Fruit fly (Drosophila melanogaster) whole organism, embryonic: Measurements from ENCODE around the gene CG17327.

Experiments used
- BEAF-32 ChIP-seq: fragments of 200-800 bp; sonication (Bioruptor generic); optimal IDR thresholded peaks from 3 replicates; lab custom pipeline; 2017; ENCODE audit warnings: missing biosample characterization, missing genetic modification characterization, mild to moderate bottlenecking, moderate library complexity, missing genetic modification reagents
- Bgb ChIP-seq: fragments of 200-800 bp; sonication (Bioruptor generic); IDR thresholded peaks from 2 replicates; pipeline ENCODE4 v1.3.6; 2022; ENCODE audit warnings: missing biosample characterization, missing genetic modification characterization; ENCODE audit not compliant: partially characterized antibody
- CG10267 ChIP-seq: fragments of 200-800 bp; sonication (Bioruptor generic); optimal IDR thresholded peaks from 2 replicates; lab custom pipeline; 2018; ENCODE audit warnings: missing biosample characterization, mild to moderate bottlenecking, missing genetic modification characterization, moderate library complexity
- CG10321 ChIP-seq: fragments of 200-800 bp; sonication (Bioruptor generic); IDR thresholded peaks from 2 replicates; pipeline ENCODE4 v1.3.6; 2022; ENCODE audit warnings: missing biosample characterization, missing genetic modification characterization
- CG11456 ChIP-seq: fragments of 200-800 bp; sonication (Bioruptor generic); IDR thresholded peaks from 3 replicates; pipeline ENCODE4 v1.3.6; 2022; ENCODE audit warnings: missing biosample characterization, missing genetic modification characterization
- CG12104 ChIP-seq: fragments of 200-800 bp; sonication (Bioruptor generic); optimal IDR thresholded peaks from 3 replicates; lab custom pipeline; 2016; ENCODE audit warnings: missing biosample characterization, missing genetic modification characterization
- CG12391 ChIP-seq: fragments of 200-800 bp; sonication (Bioruptor generic); optimal IDR thresholded peaks from 3 replicates; lab custom pipeline; 2018; ENCODE audit warnings: missing biosample characterization, mild to moderate bottlenecking, missing genetic modification characterization, moderate library complexity
- CG12659 ChIP-seq: fragments of 200-800 bp; sonication (Bioruptor generic); optimal IDR thresholded peaks from 3 replicates; lab custom pipeline; 2017; ENCODE audit warnings: mild to moderate bottlenecking, missing biosample characterization, missing genetic modification reagents, missing genetic modification characterization
- CG14710 ChIP-seq: fragments of 200-800 bp; sonication (Bioruptor generic); optimal IDR thresholded peaks from 3 replicates; lab custom pipeline; 2019; ENCODE audit warnings: missing biosample characterization, mild to moderate bottlenecking, missing genetic modification characterization, moderate library complexity
- CG17186 ChIP-seq: fragments of 200-800 bp; sonication (Bioruptor generic); optimal IDR thresholded peaks from 3 replicates; lab custom pipeline; 2017; ENCODE audit warnings: missing biosample characterization, missing genetic modification reagents, missing genetic modification characterization
- CG17385 ChIP-seq: fragments of 200-800 bp; sonication (Bioruptor generic); optimal IDR thresholded peaks from 3 replicates; lab custom pipeline; 2018; ENCODE audit warnings: missing biosample characterization, mild to moderate bottlenecking, missing genetic modification characterization
- CG2712 ChIP-seq: fragments of 200-800 bp; optimal IDR thresholded peaks from 3 replicates; lab custom pipeline; 2019; ENCODE audit warnings: missing biosample characterization, mild to moderate bottlenecking, missing genetic modification characterization, moderate library complexity
- CG34422 ChIP-seq: fragments of 200-800 bp; sonication (Bioruptor generic); IDR thresholded peaks from 3 replicates; pipeline ENCODE4 v1.3.6; 2022; ENCODE audit warnings: missing biosample characterization, missing genetic modification characterization
- CG4617 ChIP-seq: fragments of 200-800 bp; sonication (Bioruptor generic); optimal IDR thresholded peaks from 3 replicates; lab custom pipeline; 2016; ENCODE audit warnings: missing biosample characterization, missing genetic modification characterization, borderline replicate concordance
- CG7928 ChIP-seq: fragments of 200-800 bp; sonication (Bioruptor generic); optimal IDR thresholded peaks from 2 replicates; lab custom pipeline; 2017; ENCODE audit warnings: missing biosample characterization, mild to moderate bottlenecking, missing genetic modification characterization
- CG9609 ChIP-seq: fragments of 200-800 bp; sonication (Bioruptor generic); optimal IDR thresholded peaks from 3 replicates; lab custom pipeline; 2016; ENCODE audit warnings: missing biosample characterization, missing genetic modification characterization
- CG9817 ChIP-seq: fragments of 200-800 bp; sonication (Bioruptor generic); optimal IDR thresholded peaks from 2 replicates; lab custom pipeline; 2018; ENCODE audit warnings: missing biosample characterization, mild to moderate bottlenecking, missing genetic modification characterization, moderate library complexity
- Chrac-16 ChIP-seq: fragments of 200-800 bp; sonication (Bioruptor generic); optimal IDR thresholded peaks from 3 replicates; lab custom pipeline; 2016; ENCODE audit warnings: missing biosample characterization, missing genetic modification characterization
- Dp ChIP-seq: fragments of 200-800 bp; sonication (Bioruptor generic); optimal IDR thresholded peaks from 2 replicates; lab custom pipeline; 2018; ENCODE audit warnings: missing biosample characterization, mild to moderate bottlenecking, missing genetic modification characterization, moderate library complexity
- E2f2 ChIP-seq: fragments of 200-800 bp; sonication (Bioruptor generic); IDR thresholded peaks from 2 replicates; pipeline ENCODE4 v1.3.6; 2022; ENCODE audit warnings: missing biosample characterization, missing genetic modification characterization
- Med ChIP-seq: fragments of 200-800 bp; sonication (Bioruptor generic); peaks from one replicate; lab custom pipeline; 2016; ENCODE audit warnings: missing biosample characterization, missing genetic modification characterization, mild to moderate bottlenecking, inconsistent platforms, moderate library complexity
- Myb ChIP-seq: fragments of 200-800 bp; sonication (Bioruptor generic); optimal IDR thresholded peaks from 2 replicates; lab custom pipeline; 2016; ENCODE audit warnings: missing biosample characterization, missing genetic modification characterization
- NFAT ChIP-seq: fragments of 200-800 bp; sonication (Bioruptor generic); IDR thresholded peaks from 2 replicates; pipeline ENCODE4 v1.3.6; 2022; ENCODE audit warnings: missing biosample characterization, missing genetic modification characterization
- Pdp1 ChIP-seq, 2 experiments: fragments of 200-800 bp; sonication (Bioruptor generic); optimal IDR thresholded peaks; 3 replicates each; lab custom pipeline; 2016; ENCODE audit warnings: missing biosample characterization in 2 of 2, missing genetic modification characterization in 2 of 2, mild to moderate bottlenecking in 1 of 2, moderate library complexity in 1 of 2
- Ravus ChIP-seq: fragments of 200-800 bp; sonication (Bioruptor generic); IDR thresholded peaks from 2 replicates; pipeline ENCODE4 v1.3.6; 2022; ENCODE audit warnings: missing biosample characterization, missing genetic modification characterization
- Usf ChIP-seq: fragments of 200-800 bp; sonication (Bioruptor generic); optimal IDR thresholded peaks from 2 replicates; lab custom pipeline; 2017; ENCODE audit warnings: missing genotype, missing biosample characterization, missing genetic modification characterization
- bowl ChIP-seq: fragments of 200-800 bp; sonication (Bioruptor generic); IDR thresholded peaks from 2 replicates; pipeline ENCODE4 v1.3.6; 2022; ENCODE audit warnings: missing biosample characterization, missing genetic modification characterization
- cas ChIP-seq: fragments of 200-800 bp; sonication (Bioruptor generic); IDR thresholded peaks from 2 replicates; pipeline ENCODE4 v1.3.6; 2022; ENCODE audit warnings: missing biosample characterization, missing genetic modification characterization
- cg ChIP-seq: fragments of 200-800 bp; sonication (Bioruptor generic); optimal IDR thresholded peaks from 3 replicates; lab custom pipeline; 2019; ENCODE audit warnings: missing biosample characterization, mild to moderate bottlenecking, missing genetic modification characterization, moderate library complexity
- chinmo ChIP-seq: fragments of 200-800 bp; sonication (Bioruptor generic); IDR thresholded peaks from 4 replicates; pipeline ENCODE4 v1.3.6; 2022; ENCODE audit warnings: missing biosample characterization, missing genetic modification characterization; ENCODE audit not compliant: partially characterized antibody
- chm ChIP-seq: fragments of 200-800 bp; sonication (Bioruptor generic); IDR thresholded peaks from 2 replicates; pipeline ENCODE4 v1.3.6; 2022; ENCODE audit warnings: missing biosample characterization, missing genetic modification characterization
- ci ChIP-seq: fragments of 200-800 bp; sonication (Bioruptor generic); IDR thresholded peaks from 3 replicates; pipeline ENCODE4 v1.3.6; 2022; ENCODE audit warnings: missing biosample characterization, missing genetic modification characterization
- crp ChIP-seq, 2 experiments: fragments of 200-800 bp; sonication (Bioruptor generic); optimal IDR thresholded peaks; 2 replicates in 1 of 2; 3 replicates in 1 of 2; lab custom pipeline; 2017; ENCODE audit warnings: missing biosample characterization in 2 of 2, missing genetic modification characterization in 2 of 2, mild to moderate bottlenecking in 1 of 2, moderate library complexity in 1 of 2
- insv ChIP-seq, 2 experiments: fragments of 200-800 bp; sonication (Bioruptor generic); optimal IDR thresholded peaks; 3 replicates each; lab custom pipeline; 2016 to 2018; ENCODE audit warnings: missing biosample characterization in 2 of 2, missing genetic modification characterization in 2 of 2
- nerfin-1 ChIP-seq: fragments of 200-800 bp; sonication (Bioruptor generic); optimal IDR thresholded peaks from 3 replicates; lab custom pipeline; 2019; ENCODE audit warnings: missing biosample characterization, mild to moderate bottlenecking, missing genetic modification characterization, moderate library complexity
- nmo ChIP-seq: fragments of 200-800 bp; sonication (Bioruptor generic); optimal IDR thresholded peaks from 2 replicates; lab custom pipeline; 2018; ENCODE audit warnings: missing biosample characterization, mild to moderate bottlenecking, missing genetic modification characterization, moderate library complexity
- odd ChIP-seq: fragments of 200-800 bp; sonication (Bioruptor generic); optimal IDR thresholded peaks from 2 replicates; lab custom pipeline; 2017; ENCODE audit warnings: missing biosample characterization, mild to moderate bottlenecking, missing genetic modification characterization
- pzg ChIP-seq: fragments of 200-800 bp; sonication (Bioruptor generic); optimal IDR thresholded peaks from 3 replicates; lab custom pipeline; 2018; ENCODE audit warnings: missing biosample characterization, mild to moderate bottlenecking, missing genetic modification characterization, moderate library complexity
- row ChIP-seq: fragments of 200-800 bp; sonication (Bioruptor generic); IDR thresholded peaks from 3 replicates; pipeline ENCODE4 v1.3.6; 2022; ENCODE audit warnings: missing biosample characterization, missing genetic modification characterization
- seq ChIP-seq: fragments of 200-800 bp; sonication (Bioruptor generic); IDR thresholded peaks from 2 replicates; pipeline ENCODE4 v1.3.6; 2022; ENCODE audit warnings: missing biosample characterization, missing genetic modification characterization
- trem ChIP-seq: fragments of 200-800 bp; optimal IDR thresholded peaks from 3 replicates; lab custom pipeline; 2019; ENCODE audit warnings: missing biosample characterization, mild to moderate bottlenecking, missing genetic modification characterization, moderate library complexity
- usp ChIP-seq: fragments of >200 bp; optimal IDR thresholded peaks from 2 replicates; lab custom pipeline; 2017; ENCODE audit warnings: missing biosample characterization, missing genetic modification characterization
- vvl ChIP-seq: fragments of 200-800 bp; sonication (Bioruptor generic); IDR thresholded peaks from 2 replicates; pipeline ENCODE4 v1.3.6; 2022; ENCODE audit warnings: missing biosample characterization, missing genetic modification characterization
- zen2 ChIP-seq: fragments of 200-800 bp; sonication (Bioruptor generic); IDR thresholded peaks from 3 replicates; pipeline ENCODE4 v1.3.6; 2022; ENCODE audit warnings: missing biosample characterization, missing genetic modification characterization; ENCODE audit not compliant: partially characterized antibody
- zf30C ChIP-seq: fragments of 200-800 bp; sonication (Bioruptor generic); optimal IDR thresholded peaks from 3 replicates; lab custom pipeline; 2018; ENCODE audit warnings: missing biosample characterization, mild to moderate bottlenecking, missing genetic modification characterization
- zfh1 ChIP-seq: fragments of 200-800 bp; sonication (Bioruptor generic); IDR thresholded peaks from 3 replicates; pipeline ENCODE4 v1.3.6; 2022; ENCODE audit warnings: missing biosample characterization, missing genetic modification characterization

The CG17327 gene

dm6 chr3R:13011621-13011963, 14.1 kb upstream of the CG17327 start, which contains the start of gene CtBP (continued):
- TF ChIP-seq CG9609 (GFP tag; lab: Kevin White, UChicago) (no peak), CG17385 (GFP tag; lab: Kevin White, UChicago) (no peak), usp (GFP tag; lab: Kevin White, UChicago) (no peak), Med (GFP tag; lab: Kevin White, UChicago) (peak; percentile 80), CG12391 (no peak), Bgb (peak; percentile 40; the same call in 1 of the 2 replicates), CG11456 (no peak), chm (GFP tag; lab: Robert Waterston, UW) (0 out of 2 replicates have a peak, but pooled peaks have one; percentile 7), CG9817 (tag; lab: Kevin White, UChicago) (no peak), nerfin-1 (tag; lab: Kevin White, UChicago) (peak; percentile 62), bowl (0 out of 2 replicates have a peak, but pooled peaks have one; percentile 9), CG14710 (tag; lab: Kevin White, UChicago) (peak; percentile 14), Usf (GFP tag; lab: Kevin White, UChicago) (no peak), cas (GFP tag; lab: Robert Waterston, UW) (no peak), chinmo (GFP tag; lab: Robert Waterston, UW) (no peak), zf30C (GFP tag; lab: Kevin White, UChicago) (peak; percentile 24), Pdp1 (GFP tag; optimal IDR thresholded peaks at IDR 0.05; lab: Kevin White, UChicago) (no peak), CG34422 (GFP tag; lab: Robert Waterston, UW) (peak; percentile 60; the same call in 1 of the 3 replicates)

DNA sequence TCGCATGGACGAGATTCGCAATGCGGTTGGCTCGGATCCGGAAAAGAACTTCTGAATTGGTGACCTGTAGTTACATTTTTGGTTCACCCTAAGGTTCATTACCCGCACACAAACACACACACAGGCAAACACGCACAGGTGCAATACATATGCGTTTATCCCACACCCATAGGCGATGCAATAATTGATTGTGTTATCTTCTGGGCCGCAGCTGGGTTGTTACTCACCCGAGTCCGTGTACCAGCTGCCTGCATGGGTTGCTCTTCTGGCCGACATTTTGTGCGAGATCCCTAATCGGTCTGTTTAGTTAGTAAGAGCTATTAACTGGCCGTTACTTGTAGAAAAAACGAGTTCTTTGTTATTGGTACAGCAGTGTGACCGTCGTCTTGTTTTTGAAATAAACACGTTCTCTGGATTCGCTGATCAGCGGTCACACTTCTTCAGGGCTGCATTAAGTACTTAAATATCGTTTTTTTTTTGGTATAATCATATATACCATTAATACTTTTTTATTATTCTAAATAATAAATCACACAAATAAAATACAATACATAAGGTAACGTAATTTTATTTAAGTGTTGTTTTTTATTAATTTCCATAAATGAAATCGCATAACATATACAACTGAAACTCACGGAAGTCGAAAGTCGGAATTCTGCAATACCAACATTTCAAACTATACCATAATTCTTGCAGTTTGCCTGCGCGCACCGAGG, 13.5 kb upstream of the CG17327 start, which contains the start of gene CG8031:
TSS of gene CG8031 (minus strand) at position 406 of the 716 bp plus-strand sequence.
- peak; percentile 60 for TF ChIP-seq BEAF-32 (GFP tag; lab: Kevin White, UChicago)
- TF ChIP-seq Dp, result peak; percentile 52
- peak; percentile 58 for TF ChIP-seq CG4617 (GFP tag; lab: Kevin White, UChicago)
- TF ChIP-seq Bgb, result 0 out of 2 replicates have a peak, but pooled peaks have one; percentile 17
- TF ChIP-seq CG12104, result peak; percentile 14
- peak; percentile 38; the same call in 1 of the 3 replicates for TF ChIP-seq row (GFP tag; lab: Robert Waterston, UW)
- TF ChIP-seq zen2 (GFP tag; lab: Robert Waterston, UW), result no peak
- peak; percentile 35 for TF ChIP-seq Myb
- TF ChIP-seq trem (tag; lab: Kevin White, UChicago), result peak; percentile 26
- no peak for TF ChIP-seq Chrac-16 (GFP tag; lab: Kevin White, UChicago)
- peak; percentile 91; the same call in 3 of the 4 replicates for TF ChIP-seq chinmo (GFP tag; lab: Robert Waterston, UW)
- TF ChIP-seq vvl, result no peak
- peak; percentile 83 for TF ChIP-seq CG14710 (tag; lab: Kevin White, UChicago)
- TF ChIP-seq cg (GFP tag; lab: Kevin White, UChicago), result peak; percentile 97
- peak; percentile 62 for TF ChIP-seq pzg (GFP tag; lab: Kevin White, UChicago)
- peak in 1 of 2 experiments; percentile 12 for TF ChIP-seq insv (GFP tag; optimal IDR thresholded peaks at IDR 0.05; lab: Kevin White, UChicago)
- TF ChIP-seq nmo, result peak; percentile 68
- TF ChIP-seq CG7928, result peak; percentile 90
- no peak for TF ChIP-seq odd
- peak; percentile 52 for TF ChIP-seq CG17186 (GFP tag; lab: Kevin White, UChicago)
- peak; percentile 17 for TF ChIP-seq CG2712 (tag; lab: Kevin White, UChicago)
- no peak for TF ChIP-seq NFAT (GFP tag; lab: Robert Waterston, UW)
- 0 out of 2 replicates have a peak, but pooled peaks have one; percentile 16 for TF ChIP-seq CG10321 (GFP tag; lab: Robert Waterston, UW)
- 0 out of 3 replicates have a peak, but pooled peaks have one; percentile 16 for TF ChIP-seq zfh1 (GFP tag; lab: Robert Waterston, UW)
- TF ChIP-seq CG10267 (tag; lab: Kevin White, UChicago), result peak; percentile 60
- TF ChIP-seq crp (GFP tag; optimal IDR thresholded peaks at IDR 0.05; lab: Kevin White, UChicago), result peak in 1 of 2 experiments; percentile 6
- 0 out of 3 replicates have a peak, but pooled peaks have one; percentile 5 for TF ChIP-seq ci
- TF ChIP-seq CG12659, result peak; percentile 78
- 0 out of 2 replicates have a peak, but pooled peaks have one; percentile 8 for TF ChIP-seq E2f2 (GFP tag; lab: Robert Waterston, UW)
- TF ChIP-seq seq (GFP tag; lab: Robert Waterston, UW), result 0 out of 2 replicates have a peak, but pooled peaks have one; percentile 9
- TF ChIP-seq Ravus (GFP tag; lab: Robert Waterston, UW), result no peak
